Worm (Caenorhabditis elegans) whole organism, young adult: ENCODE data around the gene irld-2.

Experiments
- F39B2.1 ChIP-seq: fragments of 200-800 bp; sonication (Bioruptor generic); IDR thresholded peaks from 2 replicates; pipeline ENCODE4 v1.3.6; 2022; ENCODE audit warnings: missing genetic modification reagents, missing genetic modification characterization, missing compliant biosample characterization
- akir-1 ChIP-seq: fragments of 200-800 bp; sonication (Bioruptor generic); optimal IDR thresholded peaks from 2 replicates; lab custom pipeline; 2018; ENCODE audit warnings: mild to moderate bottlenecking, missing genetic modification characterization, moderate library complexity, missing compliant biosample characterization
- sea-2 ChIP-seq: fragments of 200-800 bp; sonication (Bioruptor generic); IDR thresholded peaks from 2 replicates; pipeline ENCODE4 v1.3.6; 2022; ENCODE audit warnings: missing genetic modification characterization, missing compliant biosample characterization
- snpc-4 ChIP-seq, 5 experiments: fragments of 150-350 bp in 1 of 5; sonication (generic microtip) in 4 of 5; optimal IDR thresholded peaks; 2 replicates each; lab custom pipeline; 2014 to 2018; ENCODE audit warnings: missing genetic modification characterization in 5 of 5, missing biosample characterization in 3 of 5, antibody characterized with exemption in 2 of 5, mild to moderate bottlenecking in 2 of 5, missing compliant biosample characterization in 2 of 5, missing genotype in 2 of 5, moderate library complexity in 2 of 5, missing genetic modification reagents in 1 of 5
- unc-62 ChIP-seq: fragments of 150-350 bp; optimal IDR thresholded peaks from 2 replicates; lab custom pipeline; 2014; ENCODE audit warnings: missing biosample characterization, missing genetic modification reagents, missing genetic modification characterization

DNA sequence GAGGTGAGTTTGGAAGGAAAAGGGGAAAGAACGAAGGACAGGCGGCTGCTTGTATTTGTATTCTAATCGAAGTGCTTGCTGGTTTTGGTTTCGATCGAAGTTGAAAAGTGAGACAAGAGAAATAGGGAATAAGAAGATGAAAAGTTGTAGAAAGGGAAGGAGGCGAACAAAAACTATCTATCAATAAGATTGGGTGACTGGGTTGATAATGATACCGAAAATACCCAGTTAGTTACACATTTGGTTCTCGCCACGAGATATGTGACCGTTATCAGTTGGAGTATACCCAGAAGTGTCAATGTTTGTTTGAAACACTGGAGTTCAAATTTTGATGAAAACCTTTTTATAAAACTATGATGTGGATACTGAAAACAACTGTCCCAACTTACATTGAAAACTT is 26.6 kb downstream of the irld-2 start:
- TF ChIP-seq unc-62 (GFP tag; lab: Kevin White, UChicago): no peak
- no peak for TF ChIP-seq akir-1 (GFP tag; lab: Kevin White, UChicago)
- no peak for TF ChIP-seq sea-2
- no peak for TF ChIP-seq snpc-4 (GFP tag; optimal IDR thresholded peaks at IDR 0.05; lab: Kevin White, UChicago)
- no peak for TF ChIP-seq snpc-4 (tag; optimal IDR thresholded peaks at IDR 0.05; lab: Kevin White, UChicago)
- TF ChIP-seq F39B2.1: no peak
